Worm (Caenorhabditis elegans): ENCODE results near the gene R02F11.3.

Gene R02F11.3

ce11 chrV:4754123-4754522, 51.6 kb downstream of the R02F11.3 start, which contains the start of gene hil-4:
hil-4 (plus strand) TSS chrV:4754313.
- no peak for TF ChIP-seq dpl-1 (GFP tag; optimal IDR thresholded peaks at IDR 0.05)
- 0 out of 2 replicates have a peak, but pooled peaks have one; percentile 67 for TF ChIP-seq egl-43 (GFP tag; IDR thresholded peaks at IDR 0.05)
- no peak for TF ChIP-seq lsy-2 (tag; optimal IDR thresholded peaks at IDR 0.05)
- peak; percentile 59 for TF ChIP-seq Y48G9A.11 (GFP tag; IDR thresholded peaks at IDR 0.05)
- peak; percentile 7 for TF ChIP-seq unc-130 (GFP tag; optimal IDR thresholded peaks at IDR 0.05)
- TF ChIP-seq aha-1 (tag), result peak; percentile 73
- TF ChIP-seq gei-8 (GFP tag; optimal IDR thresholded peaks at IDR 0.05), result no peak
- TF ChIP-seq lin-38 (GFP tag; IDR thresholded peaks at IDR 0.05), result peak; percentile 22; the same call in 1 of the 2 replicates
- peak; percentile 45; the same call in 1 of the 2 replicates for TF ChIP-seq lim-7 (GFP tag; IDR thresholded peaks at IDR 0.05)
- TF ChIP-seq nhr-76 (tag; optimal IDR thresholded peaks at IDR 0.05), result no peak
- TF ChIP-seq saeg-2 (GFP tag; IDR thresholded peaks at IDR 0.05), result no peak
- no peak for TF ChIP-seq lin-15B (tag; optimal IDR thresholded peaks at IDR 0.05)
- peak; percentile 54; the same call in 1 of the 2 replicates for TF ChIP-seq ceh-44 (GFP tag; IDR thresholded peaks at IDR 0.05)
- TF ChIP-seq snpc-1.2 (GFP tag; IDR thresholded peaks at IDR 0.05), result 0 out of 2 replicates have a peak, but pooled peaks have one; percentile 25
